Fruit fly (Drosophila melanogaster): Measurements from ENCODE around the gene CG14969.

The CG14969 gene

dm6 chr3L:3337345-3337928 lies 2.7 kb upstream of the CG14969 start:
- TF ChIP-seq EcR (GFP tag; optimal IDR thresholded peaks at IDR 0.05) (no peak), Dll (optimal IDR thresholded peaks at IDR 0.05) (no peak), psq (optimal IDR thresholded peaks at IDR 0.05) (no peak), CG8478 (optimal IDR thresholded peaks at IDR 0.05) (no peak), pan (optimal IDR thresholded peaks at IDR 0.05) (no peak), usp (GFP tag; optimal IDR thresholded peaks at IDR 0.05) (no peak)

- TF ChIP-seq CG8478 (optimal IDR thresholded peaks at IDR 0.05) = no peak
- no peak for TF ChIP-seq EcR (GFP tag; optimal IDR thresholded peaks at IDR 0.05)
- TF ChIP-seq Dll (optimal IDR thresholded peaks at IDR 0.05) = no peak
- no peak for TF ChIP-seq psq (optimal IDR thresholded peaks at IDR 0.05)
- TF ChIP-seq usp (GFP tag; optimal IDR thresholded peaks at IDR 0.05) = no peak
- no peak for TF ChIP-seq pan (optimal IDR thresholded peaks at IDR 0.05)
Measured at dm6 chr3L:3336368-3337164, 1.8 kb upstream of the CG14969 start, which contains the start of the genes Drsl6 and kst. Drsl6 (minus strand) TSS chr3L:3336418. kst (plus strand) TSS chr3L:3336860.

- no peak for TF ChIP-seq EcR (GFP tag; optimal IDR thresholded peaks at IDR 0.05)
- TF ChIP-seq pan (optimal IDR thresholded peaks at IDR 0.05) = no peak
- TF ChIP-seq CG8478 (optimal IDR thresholded peaks at IDR 0.05) = no peak
- TF ChIP-seq usp (GFP tag; optimal IDR thresholded peaks at IDR 0.05) = no peak
- no peak for TF ChIP-seq Dll (optimal IDR thresholded peaks at IDR 0.05)
- TF ChIP-seq psq (optimal IDR thresholded peaks at IDR 0.05) = no peak
Measured at dm6 chr3L:3335688-3336087, 910 bp upstream of the CG14969 start, which contains the start of gene Drsl1. Drsl1 (minus strand) TSS chr3L:3335788.

dm6 chr3L:3329763-3330162 lies 5.0 kb downstream of the CG14969 start, which contains the start of gene CG14961:
CG14961 (plus strand) TSS chr3L:3330063.
- TF ChIP-seq EcR (GFP tag; optimal IDR thresholded peaks at IDR 0.05) (no peak), CG8478 (optimal IDR thresholded peaks at IDR 0.05) (no peak), pan (optimal IDR thresholded peaks at IDR 0.05) (no peak), Dll (optimal IDR thresholded peaks at IDR 0.05) (no peak)

- no peak for TF ChIP-seq psq (optimal IDR thresholded peaks at IDR 0.05)
- no peak for TF ChIP-seq CG8478 (optimal IDR thresholded peaks at IDR 0.05)
- TF ChIP-seq Dll (optimal IDR thresholded peaks at IDR 0.05) = no peak
- TF ChIP-seq usp (GFP tag; optimal IDR thresholded peaks at IDR 0.05) = no peak
- no peak for TF ChIP-seq EcR (GFP tag; optimal IDR thresholded peaks at IDR 0.05)
- no peak for TF ChIP-seq pan (optimal IDR thresholded peaks at IDR 0.05)
Measured at dm6 chr3L:3328771-3329170, 6.0 kb downstream of the CG14969 start, which contains the start of gene Strip. Strip (minus strand) TSS chr3L:3328871.

dm6 chr3L:3325925-3326903 lies 8.6 kb downstream of the CG14969 start, which contains the start of gene Gtpx:
Gtpx (plus strand) TSS chr3L:3326265.
- TF ChIP-seq Dll (optimal IDR thresholded peaks at IDR 0.05) (no peak), psq (optimal IDR thresholded peaks at IDR 0.05) (no peak), CG8478 (optimal IDR thresholded peaks at IDR 0.05) (no peak), pan (optimal IDR thresholded peaks at IDR 0.05) (no peak), usp (GFP tag; optimal IDR thresholded peaks at IDR 0.05) (no peak), EcR (GFP tag; optimal IDR thresholded peaks at IDR 0.05) (no peak)

- no peak for TF ChIP-seq usp (GFP tag; optimal IDR thresholded peaks at IDR 0.05)
- no peak for TF ChIP-seq CG8478 (optimal IDR thresholded peaks at IDR 0.05)
- no peak for TF ChIP-seq EcR (GFP tag; optimal IDR thresholded peaks at IDR 0.05)
- no peak for TF ChIP-seq pan (optimal IDR thresholded peaks at IDR 0.05)
- no peak for TF ChIP-seq Dll (optimal IDR thresholded peaks at IDR 0.05)
- no peak for TF ChIP-seq psq (optimal IDR thresholded peaks at IDR 0.05)
Measured at dm6 chr3L:3325597-3325924, 9.2 kb downstream of the CG14969 start.

dm6 chr3L:3319992-3320732 lies 14.6 kb downstream of the CG14969 start:
- TF ChIP-seq pan (optimal IDR thresholded peaks at IDR 0.05) = no peak
- no peak for TF ChIP-seq psq (optimal IDR thresholded peaks at IDR 0.05)
- no peak for TF ChIP-seq EcR (GFP tag; optimal IDR thresholded peaks at IDR 0.05)
- no peak for TF ChIP-seq usp (GFP tag; optimal IDR thresholded peaks at IDR 0.05)
- no peak for TF ChIP-seq CG8478 (optimal IDR thresholded peaks at IDR 0.05)
- no peak for TF ChIP-seq Dll (optimal IDR thresholded peaks at IDR 0.05)

- no peak for TF ChIP-seq EcR (GFP tag; optimal IDR thresholded peaks at IDR 0.05)
- no peak for TF ChIP-seq psq (optimal IDR thresholded peaks at IDR 0.05)
Measured at dm6 chr3L:3319223-3319643, 15.5 kb downstream of the CG14969 start, which contains the start of the genes PIG-C, CG12016 and Dpm2. PIG-C (minus strand) TSS chr3L:3319232. CG12016 (plus strand) TSS chr3L:3319555. Dpm2 (plus strand) TSS chr3L:3319555.

dm6 chr3L:3316441-3316840 lies 18.3 kb downstream of the CG14969 start, which contains the start of gene Drsl5:
Drsl5 (plus strand) TSS chr3L:3316781.
- no peak for TF ChIP-seq CG8478 (optimal IDR thresholded peaks at IDR 0.05)
- TF ChIP-seq EcR (GFP tag; optimal IDR thresholded peaks at IDR 0.05) = no peak

dm6 chr3L:3315288-3315687 lies 19.5 kb downstream of the CG14969 start, which contains the start of gene Drsl4:
Drsl4 (plus strand) TSS chr3L:3315620.
- TF ChIP-seq psq (optimal IDR thresholded peaks at IDR 0.05) (no peak), usp (GFP tag; optimal IDR thresholded peaks at IDR 0.05) (no peak), CG8478 (optimal IDR thresholded peaks at IDR 0.05) (no peak), pan (optimal IDR thresholded peaks at IDR 0.05) (no peak), Dll (optimal IDR thresholded peaks at IDR 0.05) (no peak), EcR (GFP tag; optimal IDR thresholded peaks at IDR 0.05) (no peak)
